Worm (Caenorhabditis elegans): ENCODE measurements around the gene C08B6.10.

Gene C08B6.10

DNA sequence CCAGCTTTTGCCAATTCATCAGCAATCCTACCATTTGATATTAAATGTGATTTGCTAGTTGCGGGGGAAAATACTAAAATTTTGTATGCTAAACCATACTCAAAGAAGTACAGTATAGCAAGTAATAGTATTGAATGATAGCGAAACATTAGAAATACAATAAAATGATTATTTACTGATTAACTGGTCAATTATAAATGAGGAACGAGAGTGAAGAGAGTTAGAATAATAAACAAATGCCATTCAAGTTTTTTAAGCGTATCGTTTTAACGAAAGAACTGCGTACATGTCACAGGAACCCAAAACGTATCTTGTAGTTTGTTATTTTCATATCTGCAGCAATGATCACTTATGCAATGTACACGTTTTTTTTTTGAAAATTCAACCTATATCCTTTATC, 26.9 kb upstream of the C08B6.10 start, which contains the start of gene ugt-47:
Gene ugt-47 (minus strand): TSS at position 169 of the 400 bp plus-strand sequence.
- TF ChIP-seq nhr-237 (tag; optimal IDR thresholded peaks at IDR 0.05) (no peak), M03D4.4 (tag; optimal IDR thresholded peaks at IDR 0.05) (no peak), flh-1 (GFP tag; optimal IDR thresholded peaks at IDR 0.05) (no peak)

DNA sequence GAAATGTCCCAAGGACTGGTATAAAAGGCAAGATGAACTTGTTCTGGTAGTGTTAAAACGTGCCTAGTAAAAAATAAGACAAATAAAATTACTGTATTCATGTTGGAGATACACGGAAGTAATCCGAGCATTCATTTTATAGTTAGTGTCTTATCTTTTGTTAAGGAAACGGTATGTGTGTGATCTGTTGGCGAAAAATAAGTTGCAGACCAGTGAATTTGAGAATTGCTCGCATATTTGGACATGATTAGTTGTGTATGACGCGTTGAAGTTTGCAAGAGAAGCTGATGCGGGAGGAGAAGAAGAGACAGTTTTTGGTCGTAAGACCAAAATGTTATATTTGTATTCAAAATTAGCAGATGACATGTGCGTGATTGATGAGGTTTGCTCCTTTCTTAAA, 23.4 kb upstream of the C08B6.10 start, which contains the start of gene C08B6.14:
Gene C08B6.14 (minus strand): TSS at position 101 of the 400 bp plus-strand sequence.
- no peak for TF ChIP-seq ceh-43 (GFP tag; optimal IDR thresholded peaks at IDR 0.05)

DNA sequence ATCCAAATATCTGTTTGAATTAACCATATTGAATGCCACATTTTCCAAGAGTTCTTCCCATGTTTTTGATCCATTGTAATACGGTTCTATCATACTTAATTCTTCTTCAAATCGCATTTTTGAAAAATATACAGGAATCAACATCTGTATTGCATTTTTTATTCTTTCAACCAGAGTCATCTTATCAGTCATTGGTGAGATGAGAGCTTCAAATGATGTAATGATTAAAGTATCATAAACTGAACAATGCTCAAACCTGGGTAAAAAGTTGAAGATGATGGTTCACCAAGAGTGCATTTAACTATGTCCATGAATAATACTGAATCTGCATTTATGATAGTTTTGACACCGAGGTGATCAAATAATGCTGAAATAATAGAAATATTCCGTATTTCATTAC, 21.5 kb upstream of the C08B6.10 start:
- TF ChIP-seq lin-13 (tag; optimal IDR thresholded peaks at IDR 0.05), result no peak
- TF ChIP-seq blmp-1 (tag; optimal IDR thresholded peaks at IDR 0.05), result no peak
- TF ChIP-seq unc-120 (tag; optimal IDR thresholded peaks at IDR 0.05; ENCODE audit: poor library complexity, severe bottlenecking), result no peak
- TF ChIP-seq zip-8 (tag; optimal IDR thresholded peaks at IDR 0.05), result no peak
- TF ChIP-seq elt-3 (tag; optimal IDR thresholded peaks at IDR 0.05), result no peak
- no peak for TF ChIP-seq ztf-11 (tag; optimal IDR thresholded peaks at IDR 0.05)
- TF ChIP-seq hlh-1 (tag; optimal IDR thresholded peaks at IDR 0.05), result no peak
- TF ChIP-seq unc-39 (tag; optimal IDR thresholded peaks at IDR 0.05), result no peak
- TF ChIP-seq flh-1 (GFP tag; optimal IDR thresholded peaks at IDR 0.05), result no peak
- TF ChIP-seq nhr-12 (tag; optimal IDR thresholded peaks at IDR 0.05), result no peak
- TF ChIP-seq cnd-1 (tag; optimal IDR thresholded peaks at IDR 0.05), result no peak

DNA sequence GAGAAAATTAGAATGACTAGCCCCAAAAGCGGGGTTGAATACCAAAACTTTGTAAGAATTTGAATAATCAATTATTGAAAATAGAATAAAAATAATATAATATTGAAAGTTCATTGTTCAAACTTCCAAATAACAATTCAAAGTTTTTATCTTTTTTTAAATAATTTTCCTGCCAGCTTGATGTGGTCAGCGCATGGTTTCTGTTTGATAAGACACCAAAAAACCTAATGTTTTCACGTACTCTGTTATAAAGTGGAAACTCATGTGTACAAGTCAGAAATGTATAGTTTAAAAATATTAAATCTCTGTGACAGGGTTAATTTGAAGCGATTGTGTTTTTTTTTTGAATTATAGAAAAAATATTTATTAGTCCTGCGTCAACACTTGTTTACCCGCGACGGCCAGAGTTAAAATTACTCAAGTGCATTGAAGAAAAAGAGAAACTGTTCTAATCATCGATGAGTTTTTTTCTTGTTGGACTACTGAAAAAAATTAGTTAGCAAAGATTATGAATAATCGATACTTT, 20.4 kb upstream of the C08B6.10 start, which contains the start of gene ugt-17:
Gene ugt-17 (minus strand): TSS at position 180 of the 526 bp plus-strand sequence.
- TF ChIP-seq flh-1 (GFP tag; optimal IDR thresholded peaks at IDR 0.05) (no peak), nhr-12 (tag; optimal IDR thresholded peaks at IDR 0.05) (no peak), drap-1 (GFP tag; optimal IDR thresholded peaks at IDR 0.05) (no peak), ceh-43 (GFP tag; optimal IDR thresholded peaks at IDR 0.05) (no peak), ceh-39 (tag; optimal IDR thresholded peaks at IDR 0.05) (no peak), ceh-83 (GFP tag; optimal IDR thresholded peaks at IDR 0.05) (no peak), zip-8 (tag; optimal IDR thresholded peaks at IDR 0.05) (no peak), mls-2 (tag; optimal IDR thresholded peaks at IDR 0.05) (no peak), nhr-76 (tag; optimal IDR thresholded peaks at IDR 0.05) (no peak), ztf-11 (tag; optimal IDR thresholded peaks at IDR 0.05) (no peak), sem-2 (GFP tag; optimal IDR thresholded peaks at IDR 0.05) (no peak), elt-1 (tag; optimal IDR thresholded peaks at IDR 0.05; ENCODE audit: borderline replicate concordance, insufficient read depth) (no peak), elt-3 (tag; optimal IDR thresholded peaks at IDR 0.05) (no peak), hlh-1 (tag; optimal IDR thresholded peaks at IDR 0.05) (no peak), lin-32 (GFP tag; optimal IDR thresholded peaks at IDR 0.05) (no peak), blmp-1 (tag; optimal IDR thresholded peaks at IDR 0.05) (no peak), snpc-4 (tag; optimal IDR thresholded peaks at IDR 0.05) (no peak), nhr-2 (tag; optimal IDR thresholded peaks at IDR 0.05) (no peak), lin-13 (tag; optimal IDR thresholded peaks at IDR 0.05) (no peak)

DNA sequence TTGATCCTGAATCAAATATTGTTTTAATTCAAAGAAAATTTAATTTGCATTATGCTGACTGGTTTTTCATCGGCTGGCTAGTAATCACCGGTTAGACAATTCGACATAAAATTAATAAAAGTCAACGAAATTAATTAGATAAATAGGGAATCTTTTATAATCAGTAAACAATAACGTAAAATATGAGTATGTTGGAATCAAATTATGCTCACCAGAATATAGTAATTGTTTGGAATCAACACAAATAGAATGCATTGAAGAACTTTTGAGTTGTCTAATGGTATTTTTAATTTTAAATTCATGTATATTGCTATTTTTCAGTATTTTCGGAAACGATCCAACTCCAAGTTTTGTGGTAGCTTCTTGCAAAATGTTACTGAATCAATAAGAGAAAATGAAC, 19.9 kb upstream of the C08B6.10 start, which contains the start of gene C08B6.2:
Gene C08B6.2 (plus strand): TSS at position 301 of the 400 bp plus-strand sequence.
- TF ChIP-seq ztf-11 (tag; optimal IDR thresholded peaks at IDR 0.05) (no peak), unc-62 (GFP tag; optimal IDR thresholded peaks at IDR 0.05) (no peak), nhr-76 (tag; optimal IDR thresholded peaks at IDR 0.05) (no peak), cnd-1 (tag; optimal IDR thresholded peaks at IDR 0.05) (no peak), nhr-2 (tag; optimal IDR thresholded peaks at IDR 0.05) (no peak), ceh-83 (GFP tag; optimal IDR thresholded peaks at IDR 0.05) (no peak), mep-1 (tag; optimal IDR thresholded peaks at IDR 0.05) (no peak), flh-1 (GFP tag; optimal IDR thresholded peaks at IDR 0.05) (no peak), lsy-2 (tag; optimal IDR thresholded peaks at IDR 0.05) (no peak), ham-2 (GFP tag; optimal IDR thresholded peaks at IDR 0.05) (no peak), ceh-43 (GFP tag; optimal IDR thresholded peaks at IDR 0.05) (no peak), sem-2 (GFP tag; optimal IDR thresholded peaks at IDR 0.05) (no peak), hlh-1 (tag; optimal IDR thresholded peaks at IDR 0.05) (no peak), mab-5 (tag; optimal IDR thresholded peaks at IDR 0.05) (no peak), mls-2 (tag; optimal IDR thresholded peaks at IDR 0.05) (no peak), ces-1 (GFP tag; optimal IDR thresholded peaks at IDR 0.05) (no peak), elt-3 (tag; optimal IDR thresholded peaks at IDR 0.05) (no peak), unc-120 (tag; optimal IDR thresholded peaks at IDR 0.05; ENCODE audit: poor library complexity, severe bottlenecking) (no peak), elt-1 (tag; optimal IDR thresholded peaks at IDR 0.05; ENCODE audit: borderline replicate concordance, insufficient read depth) (no peak), unc-39 (tag; optimal IDR thresholded peaks at IDR 0.05) (no peak)
